Fruit fly (Drosophila melanogaster) whole organism, embryonic: ENCODE measurements around the gene CG33090.

Experiments
- Aef1 ChIP-seq: fragments of 200-800 bp; sonication (Bioruptor generic); IDR thresholded peaks from 3 replicates; pipeline ENCODE4 v1.3.6; 2022; ENCODE audit warnings: missing biosample characterization, missing genetic modification characterization
- BEAF-32 ChIP-seq: fragments of 200-800 bp; sonication (Bioruptor generic); optimal IDR thresholded peaks from 3 replicates; lab custom pipeline; 2017; ENCODE audit warnings: missing biosample characterization, missing genetic modification characterization, mild to moderate bottlenecking, moderate library complexity, missing genetic modification reagents
- Bgb ChIP-seq: fragments of 200-800 bp; sonication (Bioruptor generic); IDR thresholded peaks from 2 replicates; pipeline ENCODE4 v1.3.6; 2022; ENCODE audit warnings: missing biosample characterization, missing genetic modification characterization; ENCODE audit not compliant: partially characterized antibody
- C15 ChIP-seq: fragments of 200-800 bp; sonication (Bioruptor generic); IDR thresholded peaks from 3 replicates; pipeline ENCODE4 v1.3.6; 2022; ENCODE audit warnings: missing biosample characterization, missing genetic modification characterization
- CG10462 ChIP-seq: fragments of 200-800 bp; sonication (Bioruptor generic); optimal IDR thresholded peaks from 2 replicates; lab custom pipeline; 2016; ENCODE audit warnings: missing biosample characterization, missing genetic modification characterization
- CG11085 ChIP-seq: fragments of 200-800 bp; sonication (Bioruptor generic); IDR thresholded peaks from 2 replicates; pipeline ENCODE4 v1.3.6; 2022; ENCODE audit warnings: missing biosample characterization, missing genetic modification characterization
- CG11504 ChIP-seq: fragments of 200-800 bp; sonication (Bioruptor generic); optimal IDR thresholded peaks from 3 replicates; lab custom pipeline; 2019; ENCODE audit warnings: missing biosample characterization, mild to moderate bottlenecking, missing genetic modification characterization, moderate library complexity
- CG11560 ChIP-seq: fragments of 200-800 bp; sonication (Bioruptor generic); IDR thresholded peaks from 3 replicates; pipeline ENCODE4 v1.3.6; 2022; ENCODE audit warnings: missing biosample characterization, missing genetic modification characterization
- CG13287 ChIP-seq: fragments of 200-800 bp; sonication (Bioruptor generic); IDR thresholded peaks from 2 replicates; pipeline ENCODE4 v1.3.6; 2022; ENCODE audit warnings: missing biosample characterization, missing genetic modification characterization; ENCODE audit not compliant: partially characterized antibody
- CG15479 ChIP-seq: fragments of 200-800 bp; sonication (Bioruptor generic); optimal IDR thresholded peaks from 3 replicates; lab custom pipeline; 2019; ENCODE audit warnings: missing biosample characterization, mild to moderate bottlenecking, missing genetic modification characterization, moderate library complexity
- CG18262 ChIP-seq: fragments of 200-800 bp; optimal IDR thresholded peaks from 3 replicates; lab custom pipeline; 2019; ENCODE audit warnings: missing biosample characterization, mild to moderate bottlenecking, missing genetic modification characterization, moderate library complexity
- CG18599 ChIP-seq: fragments of 200-800 bp; sonication (Bioruptor generic); optimal IDR thresholded peaks from 3 replicates; lab custom pipeline; 2017; ENCODE audit warnings: missing biosample characterization, missing genetic modification characterization, mild to moderate bottlenecking, moderate library complexity, missing genetic modification reagents
- CG2116 ChIP-seq: fragments of 200-800 bp; sonication (Bioruptor generic); optimal IDR thresholded peaks from 3 replicates; lab custom pipeline; 2018; ENCODE audit warnings: missing biosample characterization, mild to moderate bottlenecking, missing genetic modification characterization
- CG34224 ChIP-seq: fragments of 200-800 bp; sonication (Bioruptor generic); IDR thresholded peaks from 3 replicates; pipeline ENCODE4 v1.3.6; 2022; ENCODE audit warnings: missing biosample characterization, missing genetic modification characterization; ENCODE audit not compliant: partially characterized antibody
- CG34422 ChIP-seq: fragments of 200-800 bp; sonication (Bioruptor generic); IDR thresholded peaks from 3 replicates; pipeline ENCODE4 v1.3.6; 2022; ENCODE audit warnings: missing biosample characterization, missing genetic modification characterization
- CG4360 ChIP-seq: fragments of 200-800 bp; sonication (Bioruptor generic); IDR thresholded peaks from 2 replicates; pipeline ENCODE4 v1.3.6; 2022; ENCODE audit warnings: missing biosample characterization, missing genetic modification characterization
- CG9797 ChIP-seq: fragments of 200-800 bp; sonication (Bioruptor generic); optimal IDR thresholded peaks from 3 replicates; lab custom pipeline; 2018; ENCODE audit warnings: missing biosample characterization, mild to moderate bottlenecking, missing genetic modification characterization
- Dbx ChIP-seq: fragments of 200-800 bp; sonication (Bioruptor generic); IDR thresholded peaks from 3 replicates; pipeline ENCODE4 v1.3.6; 2022; ENCODE audit warnings: missing biosample characterization, missing genetic modification characterization
- Dek ChIP-seq: fragments of 200-800 bp; sonication (Bioruptor generic); optimal IDR thresholded peaks from 3 replicates; lab custom pipeline; 2019; ENCODE audit warnings: missing biosample characterization, mild to moderate bottlenecking, missing genetic modification characterization, moderate library complexity
- Dll ChIP-seq: fragments of 200-800 bp; sonication (Bioruptor generic); IDR thresholded peaks from 4 replicates; pipeline ENCODE4 v1.3.6; 2022; ENCODE audit warnings: missing biosample characterization, missing genetic modification characterization; ENCODE audit not compliant: partially characterized antibody
- Dp ChIP-seq: fragments of 200-800 bp; sonication (Bioruptor generic); optimal IDR thresholded peaks from 2 replicates; lab custom pipeline; 2018; ENCODE audit warnings: missing biosample characterization, mild to moderate bottlenecking, missing genetic modification characterization, moderate library complexity
- Dref ChIP-seq: fragments of 200-800 bp; sonication (Bioruptor generic); IDR thresholded peaks from 2 replicates; pipeline ENCODE4 v1.3.6; 2022; ENCODE audit warnings: missing biosample characterization, missing genetic modification characterization
- E2f2 ChIP-seq: fragments of 200-800 bp; sonication (Bioruptor generic); IDR thresholded peaks from 2 replicates; pipeline ENCODE4 v1.3.6; 2022; ENCODE audit warnings: missing biosample characterization, missing genetic modification characterization
- Fer1 ChIP-seq: fragments of 200-800 bp; sonication (Bioruptor generic); optimal IDR thresholded peaks from 2 replicates; lab custom pipeline; 2017; ENCODE audit warnings: missing biosample characterization, mild to moderate bottlenecking, missing genetic modification characterization
- MBD-R2 ChIP-seq: fragments of 200-800 bp; sonication (Bioruptor generic); IDR thresholded peaks from 2 replicates; pipeline ENCODE4 v1.3.6; 2022; ENCODE audit warnings: missing biosample characterization, missing genetic modification characterization
- MESR4 ChIP-seq: fragments of 200-800 bp; sonication (Bioruptor generic); optimal IDR thresholded peaks from 2 replicates; lab custom pipeline; 2018; ENCODE audit warnings: missing biosample characterization, mild to moderate bottlenecking, missing genetic modification characterization, moderate library complexity
- Opbp ChIP-seq: fragments of 200-800 bp; sonication (Bioruptor generic); IDR thresholded peaks from 3 replicates; pipeline ENCODE4 v1.3.6; 2022; ENCODE audit warnings: missing biosample characterization, missing genetic modification characterization; ENCODE audit not compliant: partially characterized antibody
- Rx ChIP-seq: fragments of 200-800 bp; sonication (Bioruptor generic); IDR thresholded peaks from 2 replicates; pipeline ENCODE4 v1.3.6; 2022; ENCODE audit warnings: missing biosample characterization, missing genetic modification characterization
- Scr ChIP-seq: fragments of 200-800 bp; sonication (Bioruptor generic); IDR thresholded peaks from 2 replicates; pipeline ENCODE4 v1.3.6; 2022; ENCODE audit warnings: missing biosample characterization, missing genetic modification characterization; ENCODE audit not compliant: partially characterized antibody
- Usf ChIP-seq: fragments of 200-800 bp; sonication (Bioruptor generic); optimal IDR thresholded peaks from 2 replicates; lab custom pipeline; 2017; ENCODE audit warnings: missing genotype, missing biosample characterization, missing genetic modification characterization
- amos ChIP-seq: fragments of 200-800 bp; sonication (Bioruptor generic); IDR thresholded peaks from 2 replicates; pipeline ENCODE4 v1.3.6; 2022; ENCODE audit warnings: missing biosample characterization, missing genetic modification characterization; ENCODE audit not compliant: partially characterized antibody
- bbx ChIP-seq: fragments of 200-800 bp; sonication (Bioruptor generic); IDR thresholded peaks from 2 replicates; pipeline ENCODE4 v1.3.6; 2022; ENCODE audit warnings: missing biosample characterization, missing genetic modification characterization; ENCODE audit not compliant: partially characterized antibody
- cato ChIP-seq: fragments of 200-800 bp; sonication (Bioruptor generic); optimal IDR thresholded peaks from 2 replicates; lab custom pipeline; 2016; ENCODE audit warnings: missing biosample characterization, missing genetic modification characterization, borderline replicate concordance
- chinmo ChIP-seq: fragments of 200-800 bp; sonication (Bioruptor generic); IDR thresholded peaks from 4 replicates; pipeline ENCODE4 v1.3.6; 2022; ENCODE audit warnings: missing biosample characterization, missing genetic modification characterization; ENCODE audit not compliant: partially characterized antibody
- dmrt99B ChIP-seq: fragments of 200-800 bp; sonication (Bioruptor generic); optimal IDR thresholded peaks from 2 replicates; lab custom pipeline; 2018; ENCODE audit warnings: missing biosample characterization, mild to moderate bottlenecking, missing genetic modification characterization, moderate library complexity
- emc ChIP-seq: fragments of 200-800 bp; sonication (Bioruptor generic); optimal IDR thresholded peaks from 2 replicates; lab custom pipeline; 2016; ENCODE audit warnings: missing biosample characterization, missing genetic modification characterization
- gcm2 ChIP-seq: fragments of 200-800 bp; sonication (Bioruptor generic); optimal IDR thresholded peaks from 2 replicates; lab custom pipeline; 2016; ENCODE audit warnings: missing biosample characterization, missing genetic modification characterization
- gfzf ChIP-seq: fragments of 200-800 bp; sonication (Bioruptor generic); optimal IDR thresholded peaks from 2 replicates; lab custom pipeline; 2016; ENCODE audit warnings: missing biosample characterization, mild to moderate bottlenecking, missing genetic modification characterization, moderate library complexity
- grau ChIP-seq: fragments of 200-800 bp; optimal IDR thresholded peaks from 3 replicates; lab custom pipeline; 2019; ENCODE audit warnings: missing biosample characterization, mild to moderate bottlenecking, missing genetic modification characterization, moderate library complexity
- jumu ChIP-seq: fragments of 200-800 bp; sonication (Bioruptor generic); optimal IDR thresholded peaks from 3 replicates; lab custom pipeline; 2016; ENCODE audit warnings: missing biosample characterization, missing genetic modification characterization
- lab ChIP-seq: fragments of 200-800 bp; sonication (Bioruptor generic); optimal IDR thresholded peaks from 3 replicates; lab custom pipeline; 2017; ENCODE audit warnings: missing biosample characterization, missing genetic modification characterization, mild to moderate bottlenecking, moderate library complexity, missing genetic modification reagents
- onecut ChIP-seq: fragments of 200-800 bp; sonication (Bioruptor generic); IDR thresholded peaks from 2 replicates; pipeline ENCODE4 v1.3.6; 2022; ENCODE audit warnings: missing biosample characterization, missing genetic modification characterization
- pzg ChIP-seq: fragments of 200-800 bp; sonication (Bioruptor generic); optimal IDR thresholded peaks from 3 replicates; lab custom pipeline; 2018; ENCODE audit warnings: missing biosample characterization, mild to moderate bottlenecking, missing genetic modification characterization, moderate library complexity
- sens ChIP-seq: fragments of 200-800 bp; sonication (Bioruptor generic); peaks from one replicate; lab custom pipeline; 2016; ENCODE audit warnings: missing biosample characterization, missing genetic modification characterization
- sna ChIP-seq: fragments of 200-800 bp; sonication (Bioruptor generic); IDR thresholded peaks from 2 replicates; pipeline ENCODE4 v1.3.6; 2022; ENCODE audit warnings: missing biosample characterization, missing genetic modification characterization; ENCODE audit not compliant: partially characterized antibody
- sob ChIP-seq: fragments of 200-800 bp; sonication (Bioruptor generic); IDR thresholded peaks from 2 replicates; pipeline ENCODE4 v1.3.6; 2022; ENCODE audit warnings: missing biosample characterization, missing genetic modification characterization
- stwl ChIP-seq: fragments of 200-800 bp; sonication (Bioruptor generic); optimal IDR thresholded peaks from 3 replicates; lab custom pipeline; 2018; ENCODE audit warnings: missing biosample characterization, mild to moderate bottlenecking, missing genetic modification characterization, moderate library complexity
- unc-4 ChIP-seq: fragments of 200-800 bp; sonication (Bioruptor generic); IDR thresholded peaks from 2 replicates; pipeline ENCODE4 v1.3.6; 2022; ENCODE audit warnings: missing biosample characterization, missing genetic modification characterization; ENCODE audit not compliant: partially characterized antibody

The CG33090 gene

dm6 chr2L:14333965-14334364 is at the start of gene CG33090:
TSS of gene CG33090 (plus strand) at chr2L:14334158.
- TF ChIP-seq Scr (GFP tag; lab: Robert Waterston, UW) (0 out of 2 replicates have a peak, but pooled peaks have one; percentile 21), Bgb (GFP tag; lab: Robert Waterston, UW) (peak; percentile 43; the same call in 1 of the 2 replicates), BEAF-32 (GFP tag; lab: Kevin White, UChicago) (peak; percentile 35), sens (GFP tag; lab: Kevin White, UChicago) (peak; percentile 32), gfzf (GFP tag; lab: Kevin White, UChicago) (peak; percentile 73), Aef1 (peak; percentile 35; the same call in 1 of the 3 replicates), sna (peak; percentile 18; the same call in 1 of the 2 replicates), CG18262 (no peak), CG9797 (GFP tag; lab: Kevin White, UChicago) (peak; percentile 49), CG13287 (peak; percentile 66; the same call in 1 of the 2 replicates), CG11504 (tag; lab: Kevin White, UChicago) (peak; percentile 29), emc (GFP tag; lab: Kevin White, UChicago) (no peak), MBD-R2 (GFP tag; lab: Robert Waterston, UW) (0 out of 2 replicates have a peak, but pooled peaks have one; percentile 25), CG2116 (peak; percentile 50), C15 (GFP tag; lab: Robert Waterston, UW) (no peak), CG11085 (GFP tag; lab: Robert Waterston, UW) (no peak), chinmo (GFP tag; lab: Robert Waterston, UW) (0 out of 4 replicates have a peak, but pooled peaks have one; percentile 38), pzg (peak; percentile 45), MESR4 (peak; percentile 8), grau (tag; lab: Kevin White, UChicago) (no peak), CG18599 (GFP tag; lab: Kevin White, UChicago) (no peak), lab (GFP tag; lab: Kevin White, UChicago) (no peak), jumu (GFP tag; lab: Kevin White, UChicago) (no peak), CG11560 (tag; lab: Robert Waterston, UW) (peak; percentile 92; the same call in 2 of the 3 replicates), Dek (tag; lab: Kevin White, UChicago) (no peak), CG34224 (peak; percentile 26; the same call in 1 of the 3 replicates), unc-4 (GFP tag; lab: Robert Waterston, UW) (0 out of 2 replicates have a peak, but pooled peaks have one; percentile 17), dmrt99B (tag; lab: Kevin White, UChicago) (no peak), CG4360 (GFP tag; lab: Robert Waterston, UW) (peak; percentile 93), Fer1 (no peak), Opbp (GFP tag; lab: Robert Waterston, UW) (peak; percentile 51; the same call in 1 of the 3 replicates), CG10462 (GFP tag; lab: Kevin White, UChicago) (no peak), Rx (GFP tag; lab: Robert Waterston, UW) (no peak), E2f2 (peak; percentile 94), cato (no peak), onecut (GFP tag; lab: Robert Waterston, UW) (peak; percentile 44), sob (GFP tag; lab: Robert Waterston, UW) (no peak), Usf (GFP tag; lab: Kevin White, UChicago) (no peak), Dp (GFP tag; lab: Kevin White, UChicago) (peak; percentile 89), CG15479 (no peak), Dll (GFP tag; lab: Robert Waterston, UW) (0 out of 4 replicates have a peak, but pooled peaks have one; percentile 29), Dref (peak; percentile 61), CG34422 (GFP tag; lab: Robert Waterston, UW) (peak; percentile 44; the same call in 1 of the 3 replicates), Dbx (GFP tag; lab: Robert Waterston, UW) (0 out of 3 replicates have a peak, but pooled peaks have one; percentile 29), amos (GFP tag; lab: Robert Waterston, UW) (peak; percentile 27; the same call in 1 of the 2 replicates), gcm2 (GFP tag; lab: Kevin White, UChicago) (no peak), bbx (GFP tag; lab: Robert Waterston, UW) (peak; percentile 30; the same call in 1 of the 2 replicates), stwl (tag; lab: Kevin White, UChicago) (peak; percentile 46)
